Fruit fly (Drosophila melanogaster) whole organism, larva: ENCODE data around the gene CG3184.

Experiments
- noc ChIP-seq: fragments of 200-800 bp; sonication (Bioruptor generic); optimal IDR thresholded peaks from 3 replicates; lab custom pipeline; 2019; ENCODE audit warnings: missing biosample characterization, mild to moderate bottlenecking, missing genetic modification characterization, moderate library complexity

Gene CG3184

DNA sequence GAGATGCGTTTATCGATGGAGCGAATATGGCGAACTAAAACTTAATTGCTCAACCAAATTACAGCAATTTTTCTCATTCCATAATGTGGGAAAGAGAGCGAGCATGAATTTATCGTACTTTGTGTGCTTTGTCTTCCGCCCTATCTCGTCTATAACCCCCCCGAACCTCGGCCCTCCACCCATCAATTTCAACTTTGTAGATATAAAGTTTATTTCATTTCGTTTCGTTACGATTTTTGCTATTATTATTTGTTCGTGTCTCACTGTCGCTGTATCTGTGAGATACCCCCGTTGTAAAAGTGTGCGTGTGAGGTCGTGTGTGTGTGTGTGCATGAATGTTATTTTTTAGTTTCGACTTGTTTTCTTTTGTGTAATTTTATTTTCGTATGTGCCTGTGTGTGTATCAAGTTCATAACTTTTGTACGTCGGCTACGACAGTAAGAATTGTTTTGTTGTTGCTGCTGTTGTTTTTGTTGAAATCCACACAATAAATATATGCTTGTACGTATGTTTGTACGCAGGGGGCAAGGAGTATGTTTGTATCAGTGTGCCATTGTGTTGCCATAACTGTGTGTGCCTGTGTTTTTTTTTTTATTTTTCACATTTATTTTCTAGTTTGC is 20.1 kb upstream of the CG3184 start:
- no peak for TF ChIP-seq noc (tag; lab: Kevin White, UChicago)

dm6 chrX:6708138-6708537 is 19.6 kb upstream of the CG3184 start:
- TF ChIP-seq noc (tag; lab: Kevin White, UChicago) = no peak

dm6 chrX:6706570-6707306 is 18.2 kb upstream of the CG3184 start:
- peak; percentile 13 for TF ChIP-seq noc (tag; lab: Kevin White, UChicago)

dm6 chrX:6705890-6706289 is 17.3 kb upstream of the CG3184 start:
- no peak for TF ChIP-seq noc (tag; lab: Kevin White, UChicago)

dm6 chrX:6705059-6705802 is 16.7 kb upstream of the CG3184 start:
- peak; percentile 39 for TF ChIP-seq noc (tag; lab: Kevin White, UChicago)

dm6 chrX:6703957-6704356 is 15.4 kb upstream of the CG3184 start:
- no peak for TF ChIP-seq noc (tag; lab: Kevin White, UChicago)

DNA sequence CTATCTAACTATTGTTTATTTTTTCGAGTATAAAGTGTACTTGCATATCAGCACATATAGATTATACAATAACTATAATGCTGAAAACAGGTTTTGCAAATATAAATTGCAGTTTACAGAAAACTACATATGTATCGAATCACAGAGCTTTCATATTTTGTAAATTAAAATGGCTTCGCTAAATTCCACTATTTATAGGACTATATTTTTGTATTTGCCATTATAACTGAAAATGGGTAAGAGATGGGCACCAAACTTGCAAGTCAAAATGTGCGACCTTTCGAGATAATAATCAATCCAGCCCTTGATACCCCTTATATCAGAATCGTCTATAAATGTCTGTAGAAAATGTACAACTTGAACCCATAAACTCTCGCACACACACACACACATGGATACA is 14.7 kb upstream of the CG3184 start:
- no peak for TF ChIP-seq noc (tag; lab: Kevin White, UChicago)

DNA sequence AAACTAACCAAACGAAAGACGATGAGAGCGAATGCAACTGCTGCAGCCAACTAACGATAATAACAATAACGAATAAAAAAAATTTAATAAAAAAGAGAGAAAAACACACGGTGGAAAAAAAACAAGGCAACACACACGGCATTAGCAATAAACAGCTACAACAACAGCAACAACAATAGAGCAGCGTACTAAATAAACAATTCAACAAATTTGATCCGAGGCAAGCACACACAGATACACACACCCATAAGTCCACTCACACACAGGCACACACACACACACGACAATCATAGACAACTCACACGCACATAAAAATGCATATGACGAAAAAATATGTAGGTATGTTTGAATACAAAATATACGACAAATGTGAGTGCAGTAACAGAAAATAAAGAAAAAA is 14.0 kb upstream of the CG3184 start:
- no peak for TF ChIP-seq noc (tag; lab: Kevin White, UChicago)

- TF ChIP-seq noc (tag; lab: Kevin White, UChicago) = no peak
These were observed 13.5 kb upstream of the CG3184 start for dm6 chrX:6702028-6702433.

DNA sequence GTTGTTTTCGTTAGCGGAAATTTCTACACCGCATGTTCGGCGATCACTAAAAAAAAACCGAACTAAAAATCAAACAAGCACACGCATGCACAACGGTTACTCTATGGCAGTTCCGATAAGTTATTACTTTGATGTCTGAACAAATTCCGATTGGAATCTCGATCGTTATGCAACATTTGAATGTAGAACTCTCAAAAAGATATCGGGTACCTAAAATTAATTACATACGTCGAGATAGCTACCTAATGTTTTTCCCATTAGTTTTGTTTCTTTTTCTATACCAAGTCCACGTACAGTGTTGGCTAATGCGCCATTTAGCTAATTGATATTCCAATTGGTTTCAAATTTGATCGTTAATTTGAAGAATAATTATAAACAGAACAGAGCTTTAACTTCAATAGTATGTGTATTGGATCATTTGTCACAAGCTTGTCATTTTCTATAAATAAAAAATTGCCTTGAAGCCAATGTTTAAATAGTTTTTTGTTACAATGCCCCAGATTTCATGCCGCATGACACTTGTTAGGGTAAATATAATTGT is 12.5 kb upstream of the CG3184 start:
- no peak for TF ChIP-seq noc (tag; lab: Kevin White, UChicago)

DNA sequence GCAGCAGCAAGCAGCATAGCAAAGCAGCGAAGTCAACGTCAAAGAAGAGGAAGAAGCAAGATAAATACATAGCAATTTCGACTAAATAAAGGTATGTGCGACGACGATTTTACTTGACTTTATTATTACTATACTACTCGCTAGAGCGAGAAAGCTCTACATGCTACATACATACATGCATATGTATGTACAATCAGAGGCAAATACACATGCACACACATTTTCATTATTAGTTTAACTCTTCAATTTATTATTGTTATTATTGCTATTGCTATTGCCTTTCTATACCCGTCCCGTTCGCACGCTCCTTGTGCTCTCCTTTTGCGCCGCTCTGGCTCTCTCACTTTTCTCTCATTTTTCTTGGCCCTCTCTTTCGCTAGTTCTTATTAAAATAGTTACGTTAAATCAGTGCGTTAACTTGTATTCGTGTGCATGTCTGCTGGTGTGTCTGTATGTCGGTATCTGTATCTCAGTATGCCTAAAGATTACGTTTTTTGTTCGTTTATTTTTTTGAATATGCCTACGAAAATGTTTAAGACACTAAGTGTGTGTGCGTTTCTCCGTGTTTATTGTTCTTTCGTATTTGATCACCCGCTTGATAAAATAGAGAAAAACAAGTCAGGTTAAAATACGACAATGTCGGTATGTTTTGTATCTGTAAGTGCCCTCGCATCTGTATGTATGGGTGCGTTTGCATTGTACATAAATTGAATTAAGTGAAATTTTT is 11.9 kb upstream of the CG3184 start:
- no peak for TF ChIP-seq noc (tag; lab: Kevin White, UChicago)

DNA sequence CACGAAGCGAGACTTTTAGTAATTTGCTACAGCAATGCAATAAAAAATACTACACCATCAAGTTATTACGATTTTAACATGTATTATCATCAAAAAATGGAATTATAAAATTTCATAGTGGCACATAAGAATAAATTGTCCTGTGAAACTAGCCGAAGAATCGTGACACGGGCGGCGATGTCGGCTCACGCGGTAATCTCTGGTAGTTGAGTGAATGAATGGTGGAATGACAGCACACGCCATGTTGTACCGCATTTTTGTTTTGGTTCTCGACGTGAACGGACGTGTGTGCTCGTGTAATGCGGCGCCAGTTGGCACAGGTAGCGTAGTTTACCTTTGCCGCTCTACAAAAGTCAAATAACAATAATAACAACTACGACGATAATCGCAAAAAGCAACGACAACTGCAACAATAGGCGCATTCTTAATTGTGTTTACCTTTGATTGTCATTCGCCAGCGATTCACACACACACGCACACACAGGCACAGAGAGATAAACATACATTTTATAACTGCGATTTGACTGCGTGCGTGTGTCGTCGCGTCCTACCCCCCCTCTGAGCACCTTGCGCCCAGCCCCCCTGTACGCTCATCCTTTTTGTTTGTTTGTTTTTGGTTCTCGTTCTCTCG is 10.8 kb upstream of the CG3184 start, which contains the start of gene CG14441:
TSS of gene CG14441 (plus strand) at position 254 of the 631 bp plus-strand sequence.
- peak; percentile 86 for TF ChIP-seq noc (tag; lab: Kevin White, UChicago)

dm6 chrX:6698248-6698812 is 9.8 kb upstream of the CG3184 start, which contains the start of gene CG14440:
CG14440 (minus strand) TSS chrX:6698567.
- peak; percentile 18 for TF ChIP-seq noc (tag; lab: Kevin White, UChicago)

dm6 chrX:6696467-6696866 is 7.9 kb upstream of the CG3184 start:
- peak; percentile 63 for TF ChIP-seq noc (tag; lab: Kevin White, UChicago)
